Worm (Caenorhabditis elegans): Measurements from ENCODE around the gene sma-1.

DNA sequence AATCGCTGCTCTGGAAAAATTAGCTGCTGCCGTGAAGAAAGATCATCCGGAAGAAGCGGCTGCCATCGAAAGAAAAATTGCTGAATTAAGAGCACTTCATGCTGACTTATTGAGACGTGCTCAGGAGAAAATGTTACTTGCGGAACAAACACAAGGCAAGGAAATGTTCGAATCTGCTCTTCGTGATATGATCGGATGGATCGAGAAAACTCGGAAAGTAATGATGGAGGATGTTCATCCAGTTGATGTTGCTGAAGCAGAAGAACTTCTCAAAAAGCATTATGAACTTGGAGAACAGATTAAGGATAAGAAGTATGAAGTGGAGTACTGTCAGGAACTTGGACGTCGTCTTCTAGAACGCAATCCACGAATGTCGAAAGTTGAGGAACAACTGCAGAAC, 6.7 kb downstream of the sma-1 start:
- TF ChIP-seq tra-4 (tag; optimal IDR thresholded peaks at IDR 0.05) (no peak), scrt-1 (GFP tag; IDR thresholded peaks at IDR 0.05) (no peak), B0310.2 (tag; optimal IDR thresholded peaks at IDR 0.05) (no peak), sea-1 (GFP tag; conservative IDR thresholded peaks at IDR 0.05) (no peak), ama-1 (optimal IDR thresholded peaks at IDR 0.05) (no peak), hnd-1 (tag; optimal IDR thresholded peaks at IDR 0.05) (no peak), ets-7 (tag; optimal IDR thresholded peaks at IDR 0.05) (no peak), ceh-36 (tag; optimal IDR thresholded peaks at IDR 0.05) (no peak), flt-1 (GFP tag; IDR thresholded peaks at IDR 0.05) (no peak), F13C5.2 (tag; optimal IDR thresholded peaks at IDR 0.05) (no peak), hmbx-1 (tag; optimal IDR thresholded peaks at IDR 0.05) (no peak), tbx-11 (GFP tag; IDR thresholded peaks at IDR 0.05) (no peak), pes-1 (GFP tag; IDR thresholded peaks at IDR 0.05) (no peak), aly-1 (tag; optimal IDR thresholded peaks at IDR 0.05) (no peak)
